Fruit fly (Drosophila melanogaster): Measurements from ENCODE around the gene Fur1.

Fur1 gene

dm6 chr3R:25437254-25437810, 35.5 kb downstream of the Fur1 start:
- no peak for TF ChIP-seq h (optimal IDR thresholded peaks at IDR 0.05)

- TF ChIP-seq ttk (optimal IDR thresholded peaks at IDR 0.05) (no peak), Sin3A (optimal IDR thresholded peaks at IDR 0.05) (no peak), insv (optimal IDR thresholded peaks at IDR 0.05) (no peak), Myc (optimal IDR thresholded peaks at IDR 0.05) (no peak), psq (optimal IDR thresholded peaks at IDR 0.05) (no peak), h (optimal IDR thresholded peaks at IDR 0.05) (no peak)
These were observed 45.7 kb downstream of the Fur1 start for dm6 chr3R:25427175-25427574.

DNA sequence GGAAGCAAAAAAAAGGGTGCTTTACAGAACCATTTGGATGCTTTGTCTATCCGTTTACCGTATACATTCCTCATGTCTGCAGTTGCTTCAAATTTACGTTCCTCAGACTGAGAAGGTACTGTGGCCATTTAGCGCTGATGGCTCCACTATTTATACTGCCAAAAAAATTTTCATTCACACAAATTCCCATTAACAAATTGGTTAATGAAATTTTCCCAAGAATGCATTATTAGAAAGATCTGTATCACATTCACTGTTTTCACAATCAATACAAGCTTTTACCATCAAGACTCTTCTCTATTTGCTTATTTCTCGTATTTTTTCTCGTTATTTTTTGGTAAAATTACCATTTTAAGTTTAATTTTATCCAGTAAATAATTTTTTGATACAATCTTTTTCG, 72.3 kb downstream of the Fur1 start, which contains the start of gene Muc96D:
Muc96D (minus strand) TSS at position 101 of the 400 bp plus-strand sequence.
- no peak for TF ChIP-seq insv (optimal IDR thresholded peaks at IDR 0.05)
- TF ChIP-seq ttk (optimal IDR thresholded peaks at IDR 0.05), result no peak
- no peak for TF ChIP-seq h (optimal IDR thresholded peaks at IDR 0.05)
- no peak for TF ChIP-seq Sin3A (optimal IDR thresholded peaks at IDR 0.05)
- TF ChIP-seq psq (optimal IDR thresholded peaks at IDR 0.05), result no peak
- TF ChIP-seq Myc (optimal IDR thresholded peaks at IDR 0.05), result no peak

- TF ChIP-seq insv (optimal IDR thresholded peaks at IDR 0.05) (no peak), Sin3A (optimal IDR thresholded peaks at IDR 0.05) (no peak), psq (optimal IDR thresholded peaks at IDR 0.05) (no peak), Myc (optimal IDR thresholded peaks at IDR 0.05) (no peak), h (optimal IDR thresholded peaks at IDR 0.05) (no peak), ttk (optimal IDR thresholded peaks at IDR 0.05) (no peak)
These were observed 84.3 kb downstream of the Fur1 start for dm6 chr3R:25388522-25388921.

- TF ChIP-seq Sin3A (optimal IDR thresholded peaks at IDR 0.05) (no peak), insv (optimal IDR thresholded peaks at IDR 0.05) (no peak), ttk (optimal IDR thresholded peaks at IDR 0.05) (no peak), psq (optimal IDR thresholded peaks at IDR 0.05) (no peak), h (optimal IDR thresholded peaks at IDR 0.05) (no peak), Myc (optimal IDR thresholded peaks at IDR 0.05) (no peak)
These were observed 88.7 kb downstream of the Fur1 start for dm6 chr3R:25384206-25384605.

DNA sequence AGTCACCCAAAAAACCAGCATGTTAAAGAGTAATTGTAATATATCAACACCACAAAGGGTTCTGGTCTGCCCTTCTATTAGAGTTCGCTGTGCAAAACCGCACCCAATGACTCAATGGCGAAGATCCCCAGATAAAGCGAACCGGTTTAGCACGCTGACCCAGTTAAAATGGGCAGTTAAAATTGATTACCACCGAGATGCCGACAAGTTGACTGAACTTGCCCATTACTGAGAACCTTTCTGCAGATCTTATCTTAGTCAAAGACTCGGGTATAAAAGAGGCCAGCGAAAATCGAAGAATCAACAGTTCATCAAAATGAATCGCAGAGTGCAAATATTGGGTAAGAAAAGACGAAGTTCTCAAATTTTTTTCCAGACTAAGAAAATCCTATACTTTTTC, 89.5 kb downstream of the Fur1 start, which contains the start of gene CG31437:
CG31437 (plus strand) TSS at position 301 of the 400 bp plus-strand sequence.
- no peak for TF ChIP-seq Myc (optimal IDR thresholded peaks at IDR 0.05)
- no peak for TF ChIP-seq insv (optimal IDR thresholded peaks at IDR 0.05)
- no peak for TF ChIP-seq psq (optimal IDR thresholded peaks at IDR 0.05)
- no peak for TF ChIP-seq ttk (optimal IDR thresholded peaks at IDR 0.05)
- no peak for TF ChIP-seq Sin3A (optimal IDR thresholded peaks at IDR 0.05)
- TF ChIP-seq h (optimal IDR thresholded peaks at IDR 0.05), result no peak

DNA sequence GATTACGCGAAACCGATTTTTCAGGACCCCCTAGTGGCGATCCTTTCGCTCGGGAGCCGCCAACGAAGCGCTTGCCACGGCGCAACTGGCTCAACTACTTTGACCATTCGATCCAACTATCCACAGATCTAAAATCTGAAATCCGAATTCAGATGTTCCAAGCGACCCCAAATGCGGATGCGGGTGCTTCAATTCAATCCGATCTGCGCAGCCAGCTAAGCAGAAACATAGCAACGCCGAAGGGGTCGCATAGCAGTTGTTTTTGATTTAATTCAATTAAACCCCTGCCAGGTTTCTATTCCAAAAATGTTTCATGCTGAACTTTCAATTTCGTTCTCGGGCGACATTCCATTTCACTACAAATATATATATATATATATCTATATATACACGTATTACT, 90.2 kb downstream of the Fur1 start, which contains the start of gene alrm:
alrm (minus strand) TSS at position 101 of the 400 bp plus-strand sequence.
- no peak for TF ChIP-seq h (optimal IDR thresholded peaks at IDR 0.05)
- TF ChIP-seq psq (optimal IDR thresholded peaks at IDR 0.05), result no peak
- TF ChIP-seq Sin3A (optimal IDR thresholded peaks at IDR 0.05), result no peak
- no peak for TF ChIP-seq ttk (optimal IDR thresholded peaks at IDR 0.05)
- TF ChIP-seq Myc (optimal IDR thresholded peaks at IDR 0.05), result no peak
- TF ChIP-seq insv (optimal IDR thresholded peaks at IDR 0.05), result no peak

DNA sequence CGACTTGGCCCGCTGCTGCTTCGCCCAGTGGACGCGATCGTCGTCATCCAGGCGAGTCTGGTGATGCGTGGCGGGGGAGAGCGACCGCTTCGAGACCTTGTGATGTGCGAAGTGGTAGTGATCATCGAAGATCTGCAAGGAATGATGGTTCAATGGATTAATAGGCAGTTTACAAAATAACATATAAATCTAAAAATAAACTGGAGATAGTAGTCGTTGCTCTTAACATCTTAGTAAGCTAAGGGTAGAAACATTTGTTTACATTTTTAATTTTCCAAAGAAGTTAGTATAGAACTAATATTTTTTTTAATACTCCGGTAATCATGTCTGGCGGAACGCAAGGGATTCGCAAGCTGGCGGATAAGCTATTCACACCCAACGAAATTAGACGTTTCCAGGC, 114.9 kb downstream of the Fur1 start, which contains the start of gene ND-49L:
ND-49L (plus strand) TSS at position 301 of the 400 bp plus-strand sequence.
- TF ChIP-seq psq (optimal IDR thresholded peaks at IDR 0.05), result no peak
- no peak for TF ChIP-seq insv (optimal IDR thresholded peaks at IDR 0.05)

dm6 chr3R:25346899-25347298, 126.0 kb downstream of the Fur1 start, which contains the start of gene tobi:
TSS of gene tobi (minus strand) at chr3R:25346921.
- TF ChIP-seq insv (optimal IDR thresholded peaks at IDR 0.05), result no peak
- no peak for TF ChIP-seq Myc (optimal IDR thresholded peaks at IDR 0.05)
- no peak for TF ChIP-seq Sin3A (optimal IDR thresholded peaks at IDR 0.05)

DNA sequence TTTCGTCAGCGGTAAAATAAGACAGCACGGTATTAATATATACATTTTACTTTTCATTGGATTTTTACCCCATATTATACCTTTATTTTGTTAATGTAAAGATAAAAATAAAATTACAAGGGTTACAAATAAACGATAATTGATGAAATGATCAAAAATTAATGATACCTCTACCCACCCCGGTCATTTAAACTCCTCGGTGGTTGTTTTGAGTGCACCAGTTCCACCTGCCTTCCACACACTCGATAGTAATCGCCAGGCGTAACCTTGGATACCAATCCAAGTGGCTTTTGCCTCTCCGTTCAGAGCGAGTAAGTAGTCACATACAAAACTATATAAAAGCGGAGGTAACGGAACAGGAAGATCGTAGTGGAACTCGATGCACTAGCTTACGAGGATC, 132.9 kb downstream of the Fur1 start, which contains the start of gene rha:
rha (plus strand) TSS at position 301 of the 400 bp plus-strand sequence.
- no peak for TF ChIP-seq Sin3A (optimal IDR thresholded peaks at IDR 0.05)
- TF ChIP-seq insv (optimal IDR thresholded peaks at IDR 0.05), result no peak
- TF ChIP-seq Myc (optimal IDR thresholded peaks at IDR 0.05), result no peak
- no peak for TF ChIP-seq psq (optimal IDR thresholded peaks at IDR 0.05)
- TF ChIP-seq ttk (optimal IDR thresholded peaks at IDR 0.05), result no peak
- no peak for TF ChIP-seq h (optimal IDR thresholded peaks at IDR 0.05)

dm6 chr3R:25335065-25335464, 137.8 kb downstream of the Fur1 start, which contains the start of the genes CG10669 and CG11902:
TSS of gene CG10669 (minus strand) at chr3R:25335243.
TSS of gene CG11902 (plus strand) at chr3R:25335257.
- no peak for TF ChIP-seq ttk (optimal IDR thresholded peaks at IDR 0.05)
- no peak for TF ChIP-seq insv (optimal IDR thresholded peaks at IDR 0.05)
- no peak for TF ChIP-seq Sin3A (optimal IDR thresholded peaks at IDR 0.05)
- TF ChIP-seq psq (optimal IDR thresholded peaks at IDR 0.05), result no peak
- no peak for TF ChIP-seq Myc (optimal IDR thresholded peaks at IDR 0.05)
- no peak for TF ChIP-seq h (optimal IDR thresholded peaks at IDR 0.05)

DNA sequence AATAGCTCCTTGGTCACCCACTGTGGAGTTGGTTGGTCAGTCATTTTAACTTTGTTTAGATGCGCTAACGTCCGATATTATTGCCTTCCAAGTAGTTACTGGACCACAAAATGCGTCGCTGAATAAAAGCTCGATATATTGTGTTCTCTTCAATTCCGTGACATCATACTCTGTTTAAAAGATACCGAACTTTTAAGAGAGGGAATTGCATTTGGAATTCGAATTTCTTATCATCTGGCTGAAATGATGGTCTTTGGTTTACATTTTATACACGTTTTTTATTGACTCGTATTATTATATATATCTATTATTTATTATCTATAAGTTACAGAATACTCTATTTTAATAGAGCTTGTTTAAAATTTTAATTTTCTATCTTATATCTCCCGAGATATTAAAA, 141.8 kb downstream of the Fur1 start, which contains the start of gene CHKov2:
CHKov2 (minus strand) TSS at position 101 of the 400 bp plus-strand sequence.
- no peak for TF ChIP-seq h (optimal IDR thresholded peaks at IDR 0.05)
- TF ChIP-seq psq (optimal IDR thresholded peaks at IDR 0.05), result no peak
- TF ChIP-seq Myc (optimal IDR thresholded peaks at IDR 0.05), result no peak
- no peak for TF ChIP-seq insv (optimal IDR thresholded peaks at IDR 0.05)
- no peak for TF ChIP-seq Sin3A (optimal IDR thresholded peaks at IDR 0.05)
- no peak for TF ChIP-seq ttk (optimal IDR thresholded peaks at IDR 0.05)

dm6 chr3R:25329079-25329478, 143.8 kb downstream of the Fur1 start, which contains the start of gene CHKov1:
TSS of gene CHKov1 (minus strand) at chr3R:25329316.
- TF ChIP-seq insv (optimal IDR thresholded peaks at IDR 0.05), result no peak
- no peak for TF ChIP-seq Sin3A (optimal IDR thresholded peaks at IDR 0.05)
- no peak for TF ChIP-seq Myc (optimal IDR thresholded peaks at IDR 0.05)
- no peak for TF ChIP-seq ttk (optimal IDR thresholded peaks at IDR 0.05)
- no peak for TF ChIP-seq psq (optimal IDR thresholded peaks at IDR 0.05)
- TF ChIP-seq h (optimal IDR thresholded peaks at IDR 0.05), result no peak

Measured in Kc167 (cell line).